Fruit fly (Drosophila melanogaster): Measurements from ENCODE around the gene CG15824.

Gene CG15824

DNA sequence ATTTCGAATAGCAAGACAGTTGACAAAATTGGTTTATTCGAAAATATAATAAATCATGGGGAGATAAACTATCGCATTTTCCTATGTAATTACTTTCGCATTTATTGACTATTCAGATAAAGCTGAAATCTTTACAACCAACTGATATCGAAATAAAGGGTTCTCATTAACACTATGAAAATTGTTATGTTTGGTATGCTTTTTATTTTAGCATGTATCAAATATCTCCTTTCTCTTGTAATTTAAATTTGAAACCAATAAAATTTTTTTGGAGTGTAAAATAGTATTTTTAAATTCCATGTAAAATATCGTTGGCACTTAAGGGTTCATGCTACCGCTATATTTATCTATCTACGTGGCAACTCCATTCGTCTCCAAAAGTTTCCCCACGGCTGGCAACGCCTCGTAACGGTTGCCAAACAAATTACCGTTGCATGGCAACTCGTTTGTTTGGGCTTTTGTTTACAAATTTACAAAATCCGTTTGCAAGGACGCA, 29.8 kb downstream of the CG15824 start, which contains the start of gene CG13949 (continued):
- TF ChIP-seq trem (tag; optimal IDR thresholded peaks at IDR 0.05) (peak; percentile 63), CG17328 (GFP tag; IDR thresholded peaks at IDR 0.05) (peak; percentile 73), hb (GFP tag; IDR thresholded peaks at IDR 0.05; ENCODE audit: partially characterized antibody) (no peak), CG8359 (GFP tag; optimal IDR thresholded peaks at IDR 0.05; ENCODE audit: borderline replicate concordance) (no peak), Opbp (GFP tag; IDR thresholded peaks at IDR 0.05; ENCODE audit: partially characterized antibody) (peak; percentile 63), CG9932 (GFP tag; IDR thresholded peaks at IDR 0.05) (peak; percentile 87), MESR4 (GFP tag; optimal IDR thresholded peaks at IDR 0.05) (no peak), CG14441 (GFP tag; IDR thresholded peaks at IDR 0.05) (peak; percentile 83), psq (GFP tag; optimal IDR thresholded peaks at IDR 0.05) (no peak), cas (GFP tag; IDR thresholded peaks at IDR 0.05) (peak; percentile 34; the same call in 1 of the 2 replicates), CG4730 (GFP tag; IDR thresholded peaks at IDR 0.05) (peak; percentile 30; the same call in 1 of the 2 replicates), CG43689 (GFP tag; IDR thresholded peaks at IDR 0.05) (peak; percentile 19; the same call in 1 of the 2 replicates), sug (tag; optimal IDR thresholded peaks at IDR 0.05) (peak; percentile 44), wek (GFP tag; optimal IDR thresholded peaks at IDR 0.05) (no peak), CG17912 (GFP tag; optimal IDR thresholded peaks at IDR 0.05) (no peak), CG13894 (tag; optimal IDR thresholded peaks at IDR 0.05) (peak; percentile 63), CG8290 (GFP tag; optimal IDR thresholded peaks at IDR 0.05) (peak; percentile 49), CG8290 (tag; optimal IDR thresholded peaks at IDR 0.05) (peak in 1 of 2 experiments; percentile 80), CG10366 (GFP tag; IDR thresholded peaks at IDR 0.05) (peak; percentile 79), ftz-f1 (GFP tag; optimal IDR thresholded peaks at IDR 0.05) (no peak), Sin3A (optimal IDR thresholded peaks at IDR 0.05) (no peak), CG2202 (tag; optimal IDR thresholded peaks at IDR 0.05) (peak; percentile 11), nerfin-1 (tag; optimal IDR thresholded peaks at IDR 0.05) (peak; percentile 43), CG1832 (GFP tag; optimal IDR thresholded peaks at IDR 0.05) (no peak), wor (GFP tag; IDR thresholded peaks at IDR 0.05) (no peak), CG8388 (GFP tag; optimal IDR thresholded peaks at IDR 0.05) (peak; percentile 34), CG9797 (GFP tag; optimal IDR thresholded peaks at IDR 0.05) (no peak), hth (optimal IDR thresholded peaks at IDR 0.05) (no peak), Eip74EF (GFP tag; optimal IDR thresholded peaks at IDR 0.05) (peak in 1 of 2 experiments; percentile 27), fu2 (GFP tag; optimal IDR thresholded peaks at IDR 0.05) (peak; percentile 45), CG7372 (GFP tag; IDR thresholded peaks at IDR 0.05) (peak; percentile 56; the same call in 1 of the 2 replicates), CrebB (tag; optimal IDR thresholded peaks at IDR 0.05) (peak; percentile 50), CG10274 (GFP tag; optimal IDR thresholded peaks at IDR 0.05) (no peak), Doc2 (GFP tag; IDR thresholded peaks at IDR 0.05) (no peak), Bdp1 (GFP tag; optimal IDR thresholded peaks at IDR 0.05) (peak; percentile 31), chm (GFP tag; IDR thresholded peaks at IDR 0.05) (peak; percentile 56; the same call in 1 of the 2 replicates), CG2199 (GFP tag; IDR thresholded peaks at IDR 0.05) (peak; percentile 72; the same call in 2 of the 3 replicates), CG1233 (GFP tag; optimal IDR thresholded peaks at IDR 0.05) (peak; percentile 46), sens-2 (GFP tag; IDR thresholded peaks at IDR 0.05) (no peak), CG8765 (GFP tag; IDR thresholded peaks at IDR 0.05) (peak; percentile 49; the same call in 1 of the 2 replicates), ATbp (GFP tag; optimal IDR thresholded peaks at IDR 0.05) (peak; percentile 37), scrt (GFP tag; optimal IDR thresholded peaks at IDR 0.05) (peak; percentile 32), pfk (GFP tag; optimal IDR thresholded peaks at IDR 0.05) (no peak), CG10321 (GFP tag; IDR thresholded peaks at IDR 0.05) (no peak; the same call in 1 of the 2 replicates), CG5180 (GFP tag; optimal IDR thresholded peaks at IDR 0.05) (peak; percentile 12), Vsx1 (GFP tag; optimal IDR thresholded peaks at IDR 0.05) (no peak), Camta (GFP tag; optimal IDR thresholded peaks at IDR 0.05) (peak; percentile 4), D (optimal IDR thresholded peaks at IDR 0.05) (no peak), D (GFP tag; optimal IDR thresholded peaks at IDR 0.05) (peak; percentile 19), CG8944 (GFP tag; optimal IDR thresholded peaks at IDR 0.05) (peak; percentile 31), kni (GFP tag; optimal IDR thresholded peaks at IDR 0.05) (no peak)
